Fruit fly (Drosophila melanogaster) whole organism, embryonic: ENCODE measurements around the gene cindr.
A peak's percentile ranks its signal among the peaks of the same experiment; 100 is the strongest.

Source experiments
- Atf-2 ChIP-seq: fragments of 200-800 bp; sonication (Bioruptor generic); optimal IDR thresholded peaks from 2 replicates; lab custom pipeline; 2016; ENCODE audit warnings: missing biosample characterization, missing genetic modification characterization
- Awh ChIP-seq: fragments of 200-800 bp; sonication (Bioruptor generic); IDR thresholded peaks from 2 replicates; pipeline ENCODE4, ENCODE4 v1.3.6; 2022; ENCODE audit warnings: missing biosample characterization, missing genetic modification characterization
- Bdp1 ChIP-seq: fragments of 200-800 bp; sonication (Bioruptor generic); optimal IDR thresholded peaks from 3 replicates; lab custom pipeline; 2016; ENCODE audit warnings: missing biosample characterization, missing genetic modification characterization
- Bgb ChIP-seq: fragments of 200-800 bp; sonication (Bioruptor generic); IDR thresholded peaks from 2 replicates; pipeline ENCODE4 v1.3.6; 2022; ENCODE audit warnings: missing biosample characterization, missing genetic modification characterization; ENCODE audit not compliant: partially characterized antibody
- CG10267 ChIP-seq: fragments of 200-800 bp; sonication (Bioruptor generic); optimal IDR thresholded peaks from 2 replicates; lab custom pipeline; 2018; ENCODE audit warnings: missing biosample characterization, mild to moderate bottlenecking, missing genetic modification characterization, moderate library complexity
- CG11696 ChIP-seq: fragments of 200-800 bp; sonication (Bioruptor generic); IDR thresholded peaks from 2 replicates; pipeline ENCODE4 v1.3.6; 2022; ENCODE audit warnings: missing biosample characterization, missing genetic modification characterization
- CG12104 ChIP-seq: fragments of 200-800 bp; sonication (Bioruptor generic); optimal IDR thresholded peaks from 3 replicates; lab custom pipeline; 2016; ENCODE audit warnings: missing biosample characterization, missing genetic modification characterization
- CG12391 ChIP-seq: fragments of 200-800 bp; sonication (Bioruptor generic); optimal IDR thresholded peaks from 3 replicates; lab custom pipeline; 2018; ENCODE audit warnings: missing biosample characterization, mild to moderate bottlenecking, missing genetic modification characterization, moderate library complexity
- CG12744 ChIP-seq: fragments of 200-800 bp; sonication (Bioruptor generic); optimal IDR thresholded peaks from 2 replicates; lab custom pipeline; 2016; ENCODE audit warnings: missing biosample characterization, missing genetic modification characterization
- CG14050 ChIP-seq: fragments of 200-800 bp; sonication (Bioruptor generic); IDR thresholded peaks from 3 replicates; pipeline ENCODE4 v1.3.6; 2022; ENCODE audit warnings: missing biosample characterization, missing genetic modification characterization
- CG14860 ChIP-seq: fragments of 200-800 bp; sonication (Bioruptor generic); IDR thresholded peaks from 3 replicates; pipeline ENCODE4 v1.3.6; 2022; ENCODE audit warnings: missing biosample characterization, missing genetic modification characterization; ENCODE audit not compliant: partially characterized antibody
- CG16863 ChIP-seq: fragments of 200-800 bp; sonication (Bioruptor generic); optimal IDR thresholded peaks from 3 replicates; lab custom pipeline; 2016; ENCODE audit warnings: missing biosample characterization, missing genetic modification characterization
- CG1792 ChIP-seq: fragments of 200-800 bp; sonication (Bioruptor generic); optimal IDR thresholded peaks from 2 replicates; lab custom pipeline; 2016; ENCODE audit warnings: missing biosample characterization, missing genetic modification characterization
- CG18764 ChIP-seq: fragments of 200-800 bp; sonication (Bioruptor generic); optimal IDR thresholded peaks from 3 replicates; lab custom pipeline; 2016; ENCODE audit warnings: missing biosample characterization, missing genetic modification characterization
- CG3163 ChIP-seq: fragments of 200-800 bp; sonication (Bioruptor generic); optimal IDR thresholded peaks from 3 replicates; lab custom pipeline; 2016; ENCODE audit warnings: missing biosample characterization, missing genetic modification characterization
- CG3281 ChIP-seq: fragments of 200-800 bp; sonication (Bioruptor generic); optimal IDR thresholded peaks from 3 replicates; lab custom pipeline; 2017; ENCODE audit warnings: missing biosample characterization, mild to moderate bottlenecking, missing genetic modification characterization
- CG34422 ChIP-seq: fragments of 200-800 bp; sonication (Bioruptor generic); IDR thresholded peaks from 3 replicates; pipeline ENCODE4 v1.3.6; 2022; ENCODE audit warnings: missing biosample characterization, missing genetic modification characterization
- CG3726 ChIP-seq: fragments of 200-800 bp; sonication (Bioruptor generic); IDR thresholded peaks from 3 replicates; pipeline ENCODE4, ENCODE4 v1.3.6; 2022; ENCODE audit warnings: missing biosample characterization, missing genetic modification characterization
- CG4328 ChIP-seq: fragments of 200-800 bp; sonication (Bioruptor generic); optimal IDR thresholded peaks from 3 replicates; lab custom pipeline; 2017; ENCODE audit warnings: missing biosample characterization, missing genetic modification reagents, missing genetic modification characterization
- CG6272 ChIP-seq: fragments of 200-800 bp; sonication (Bioruptor generic); IDR thresholded peaks from 2 replicates; pipeline ENCODE4 v1.3.6; 2022; ENCODE audit warnings: missing biosample characterization, missing genetic modification characterization
- CG6791 ChIP-seq: fragments of 200-800 bp; sonication (Bioruptor generic); IDR thresholded peaks from 3 replicates; pipeline ENCODE4 v1.3.6; 2022; ENCODE audit warnings: missing biosample characterization, missing genetic modification characterization; ENCODE audit not compliant: partially characterized antibody
- CG7745 ChIP-seq: fragments of 200-800 bp; sonication (Bioruptor generic); optimal IDR thresholded peaks from 2 replicates; lab custom pipeline; 2018; ENCODE audit warnings: missing biosample characterization, mild to moderate bottlenecking, missing genetic modification characterization, moderate library complexity
- CG7987 ChIP-seq: fragments of 200-800 bp; sonication (Bioruptor generic); optimal IDR thresholded peaks from 2 replicates; lab custom pipeline; 2018; ENCODE audit warnings: missing biosample characterization, mild to moderate bottlenecking, missing genetic modification characterization, moderate library complexity
- CG8478 ChIP-seq: fragments of >200 bp; optimal IDR thresholded peaks from 2 replicates; lab custom pipeline; 2018
- CG9437 ChIP-seq: fragments of 200-800 bp; sonication (Bioruptor generic); optimal IDR thresholded peaks from 2 replicates; lab custom pipeline; 2018; ENCODE audit warnings: missing biosample characterization, mild to moderate bottlenecking, missing genetic modification characterization
- Camta ChIP-seq: fragments of 200-800 bp; sonication (Bioruptor generic); optimal IDR thresholded peaks from 2 replicates; lab custom pipeline; 2016; ENCODE audit warnings: missing biosample characterization, missing genetic modification characterization
- D ChIP-seq, 2 experiments: fragments of 200-800 bp in 1 of 2; fragments of >200 bp in 1 of 2; sonication (Bioruptor generic) in 1 of 2; optimal IDR thresholded peaks; 2 replicates in 1 of 2; 3 replicates in 1 of 2; lab custom pipeline; 2017; ENCODE audit warnings: mild to moderate bottlenecking in 1 of 2, missing biosample characterization in 1 of 2, missing genetic modification characterization in 1 of 2, missing genetic modification reagents in 1 of 2
- Deaf1 ChIP-seq: fragments of 200-800 bp; optimal IDR thresholded peaks from 3 replicates; lab custom pipeline; 2019; ENCODE audit warnings: missing biosample characterization, mild to moderate bottlenecking, missing genetic modification characterization, moderate library complexity
- HLH3B ChIP-seq: fragments of 200-800 bp; sonication (Bioruptor generic); IDR thresholded peaks from 2 replicates; pipeline ENCODE4 v1.3.6; 2022; ENCODE audit warnings: missing biosample characterization, missing genetic modification characterization
- MESR4 ChIP-seq: fragments of 200-800 bp; sonication (Bioruptor generic); optimal IDR thresholded peaks from 2 replicates; lab custom pipeline; 2018; ENCODE audit warnings: missing biosample characterization, mild to moderate bottlenecking, missing genetic modification characterization, moderate library complexity
- Mes4 ChIP-seq: fragments of 200-800 bp; sonication (Bioruptor generic); optimal IDR thresholded peaks from 2 replicates; lab custom pipeline; 2016; ENCODE audit warnings: missing biosample characterization, missing genetic modification characterization
- Myb ChIP-seq: fragments of 200-800 bp; sonication (Bioruptor generic); optimal IDR thresholded peaks from 2 replicates; lab custom pipeline; 2016; ENCODE audit warnings: missing biosample characterization, missing genetic modification characterization
- Nf-YA ChIP-seq: fragments of 200-800 bp; sonication (Bioruptor generic); IDR thresholded peaks from 2 replicates; pipeline ENCODE4 v1.3.6; 2022; ENCODE audit warnings: missing biosample characterization, missing genetic modification characterization
- Optix ChIP-seq: fragments of 200-800 bp; sonication (Bioruptor generic); IDR thresholded peaks from 3 replicates; pipeline ENCODE4 v1.3.6; 2022; ENCODE audit warnings: missing biosample characterization, missing genetic modification characterization
- Rx ChIP-seq: fragments of 200-800 bp; sonication (Bioruptor generic); IDR thresholded peaks from 2 replicates; pipeline ENCODE4 v1.3.6; 2022; ENCODE audit warnings: missing biosample characterization, missing genetic modification characterization
- Spps ChIP-seq: fragments of 200-800 bp; sonication (Bioruptor generic); optimal IDR thresholded peaks from 2 replicates; lab custom pipeline; 2018; ENCODE audit warnings: missing biosample characterization, mild to moderate bottlenecking, missing genetic modification characterization
- Tbp ChIP-seq: fragments of >200 bp; optimal IDR thresholded peaks from 2 replicates; lab custom pipeline; 2018; ENCODE audit warnings: missing biosample characterization, missing genetic modification characterization
- Vsx1 ChIP-seq: fragments of 200-800 bp; sonication (Bioruptor generic); optimal IDR thresholded peaks from 2 replicates; lab custom pipeline; 2017; ENCODE audit warnings: missing biosample characterization, mild to moderate bottlenecking, missing genetic modification characterization, missing genetic modification reagents
- croc ChIP-seq: fragments of 200-800 bp; sonication (Bioruptor generic); conservative IDR thresholded peaks from 3 replicates; pipeline ENCODE4 v1.3.6; 2022; ENCODE audit warnings: missing biosample characterization, missing genetic modification characterization
- esg ChIP-seq: fragments of 200-800 bp; sonication (Bioruptor generic); conservative IDR thresholded peaks from 2 replicates; pipeline ENCODE4 v1.3.6; 2022; ENCODE audit warnings: missing biosample characterization, missing genetic modification characterization
- eve ChIP-seq, 2 experiments: fragments of >200 bp; optimal IDR thresholded peaks; 2 replicates each; lab custom pipeline; 2017; ENCODE audit warnings: missing biosample characterization in 2 of 2, missing genetic modification characterization in 2 of 2
- her ChIP-seq: fragments of 200-800 bp; sonication (Bioruptor generic); optimal IDR thresholded peaks from 2 replicates; lab custom pipeline; 2016; ENCODE audit warnings: missing biosample characterization, missing genetic modification characterization
- maf-S ChIP-seq: fragments of 200-800 bp; sonication (Bioruptor generic); optimal IDR thresholded peaks from 2 replicates; lab custom pipeline; 2016; ENCODE audit warnings: missing biosample characterization, missing genetic modification characterization
- nau ChIP-seq: fragments of 200-800 bp; sonication (Bioruptor generic); optimal IDR thresholded peaks from 3 replicates; lab custom pipeline; 2017; ENCODE audit warnings: missing biosample characterization, mild to moderate bottlenecking, missing genetic modification characterization, missing genetic modification reagents
- nom ChIP-seq: fragments of 200-800 bp; sonication (Bioruptor generic); optimal IDR thresholded peaks from 2 replicates; lab custom pipeline; 2017; ENCODE audit warnings: missing biosample characterization, missing genetic modification characterization, mild to moderate bottlenecking, moderate library complexity, missing genetic modification reagents
- ro ChIP-seq: fragments of 200-800 bp; sonication (Bioruptor generic); IDR thresholded peaks from 2 replicates; pipeline ENCODE4 v1.3.6; 2022; ENCODE audit warnings: missing biosample characterization, missing genetic modification characterization
- sens-2 ChIP-seq: fragments of 200-800 bp; sonication (Bioruptor generic); IDR thresholded peaks from 2 replicates; pipeline ENCODE4 v1.3.6; 2022; ENCODE audit warnings: missing biosample characterization, missing genetic modification characterization
- slp2 ChIP-seq: fragments of 200-800 bp; sonication (Bioruptor generic); optimal IDR thresholded peaks from 2 replicates; lab custom pipeline; 2016; ENCODE audit warnings: missing biosample characterization, missing genetic modification characterization
- sna ChIP-seq: fragments of 200-800 bp; sonication (Bioruptor generic); IDR thresholded peaks from 2 replicates; pipeline ENCODE4 v1.3.6; 2022; ENCODE audit warnings: missing biosample characterization, missing genetic modification characterization; ENCODE audit not compliant: partially characterized antibody
- ttk ChIP-seq: fragments of 200-800 bp; sonication (Bioruptor generic); IDR thresholded peaks from 2 replicates; pipeline ENCODE4 v2.1.2; 2022; ENCODE audit warnings: missing biosample characterization, missing genetic modification characterization
- vnd ChIP-seq: fragments of 200-800 bp; sonication (Bioruptor generic); IDR thresholded peaks from 3 replicates; pipeline ENCODE4 v1.3.6; 2022; ENCODE audit warnings: missing biosample characterization, missing genetic modification characterization; ENCODE audit not compliant: partially characterized antibody

cindr gene

dm6 chr3R:30766922-30767504, 41.4 kb upstream of the cindr start (continued):
- no peak for TF ChIP-seq Mes4 (GFP tag; lab: Kevin White, UChicago)
- TF ChIP-seq nau (GFP tag; lab: Kevin White, UChicago) = no peak
- TF ChIP-seq Bdp1 (GFP tag; lab: Kevin White, UChicago) = no peak
- no peak for TF ChIP-seq ro
- no peak for TF ChIP-seq slp2 (GFP tag; lab: Kevin White, UChicago)
- no peak for TF ChIP-seq CG3163 (GFP tag; lab: Kevin White, UChicago)
- TF ChIP-seq CG14050 = no peak
- TF ChIP-seq CG7987 = peak; percentile 27
- TF ChIP-seq esg (GFP tag; lab: Robert Waterston, UW) = no peak
- no peak for TF ChIP-seq CG1792
- no peak for TF ChIP-seq Atf-2 (GFP tag; lab: Kevin White, UChicago)
- no peak for TF ChIP-seq nom (GFP tag; lab: Kevin White, UChicago)
- TF ChIP-seq CG16863 (GFP tag; lab: Kevin White, UChicago) = no peak
- TF ChIP-seq CG12104 (GFP tag; lab: Kevin White, UChicago) = no peak
- TF ChIP-seq CG34422 (GFP tag; lab: Robert Waterston, UW) = no peak
- TF ChIP-seq CG14860 = no peak
- no peak for TF ChIP-seq Bgb (GFP tag; lab: Robert Waterston, UW)
- TF ChIP-seq CG6791 = no peak
- no peak for TF ChIP-seq CG12744
- TF ChIP-seq CG8478 (lab: Kevin White, UChicago) = no peak
- TF ChIP-seq Camta (GFP tag; lab: Kevin White, UChicago) = no peak
- TF ChIP-seq her (GFP tag; lab: Kevin White, UChicago) = no peak
- TF ChIP-seq CG3726 (GFP tag; lab: Robert Waterston, UW) = no peak
- TF ChIP-seq CG7745 = no peak
- peak; percentile 14 for TF ChIP-seq Deaf1
- TF ChIP-seq Nf-YA (GFP tag; lab: Robert Waterston, UW) = no peak
- TF ChIP-seq Awh (GFP tag; lab: Robert Waterston, UW) = 0 out of 2 replicates have a peak, but pooled peaks have one; percentile 27
- TF ChIP-seq MESR4 (GFP tag; lab: Kevin White, UChicago) = no peak
- TF ChIP-seq HLH3B (GFP tag; lab: Robert Waterston, UW) = no peak
- TF ChIP-seq Tbp (GFP tag; lab: Kevin White, UChicago) = no peak
- peak; percentile 1 for TF ChIP-seq CG18764 (GFP tag; lab: Kevin White, UChicago)
- TF ChIP-seq CG4328 (GFP tag; lab: Kevin White, UChicago) = no peak
- TF ChIP-seq ttk (GFP tag; lab: Robert Waterston, UW) = no peak
- no peak for TF ChIP-seq Myb (GFP tag; lab: Kevin White, UChicago)
- TF ChIP-seq D (optimal IDR thresholded peaks at IDR 0.05; lab: Kevin White, UChicago) = peak; percentile 48
- TF ChIP-seq D (GFP tag; optimal IDR thresholded peaks at IDR 0.05; lab: Kevin White, UChicago) = peak; percentile 32
- TF ChIP-seq sna (GFP tag; lab: Robert Waterston, UW) = no peak
- no peak for TF ChIP-seq CG12391
- TF ChIP-seq maf-S (GFP tag; lab: Kevin White, UChicago) = no peak
- peak; percentile 46 for TF ChIP-seq Vsx1 (GFP tag; lab: Kevin White, UChicago)
- no peak for TF ChIP-seq Optix
- TF ChIP-seq sens-2 (GFP tag; lab: Robert Waterston, UW) = no peak
- TF ChIP-seq CG3281 (GFP tag; lab: Kevin White, UChicago) = no peak
- TF ChIP-seq vnd (GFP tag; lab: Robert Waterston, UW) = no peak
- no peak for TF ChIP-seq Rx (GFP tag; lab: Robert Waterston, UW)
- TF ChIP-seq CG11696 (GFP tag; lab: Robert Waterston, UW) = no peak
- no peak for TF ChIP-seq eve (GFP tag; optimal IDR thresholded peaks at IDR 0.05; lab: Kevin White, UChicago)
- no peak for TF ChIP-seq CG9437 (GFP tag; lab: Kevin White, UChicago)
- TF ChIP-seq Spps (tag; lab: Kevin White, UChicago) = peak; percentile 13
- no peak for TF ChIP-seq CG6272 (GFP tag; lab: Robert Waterston, UW)
- no peak for TF ChIP-seq croc (GFP tag; lab: Robert Waterston, UW)
- TF ChIP-seq CG10267 (tag; lab: Kevin White, UChicago) = no peak
